Worm (Caenorhabditis elegans) whole organism, mixed stage, embryonic: ENCODE measurements around the gene nhr-8.

ENCODE experiments used
- ceh-83 ChIP-seq: fragments of 200-800 bp; sonication (Bioruptor generic); optimal IDR thresholded peaks from 2 replicates; lab custom pipeline; 2018; ENCODE audit warnings: mild to moderate bottlenecking, missing genetic modification characterization, missing compliant biosample characterization
- elt-3 ChIP-seq: fragments of 150-350 bp; optimal IDR thresholded peaks from 2 replicates; lab custom pipeline; 2014; ENCODE audit warnings: missing biosample characterization, missing genetic modification characterization
- lin-13 ChIP-seq: fragments of 150-350 bp; optimal IDR thresholded peaks from 2 replicates; lab custom pipeline; 2014; ENCODE audit warnings: missing biosample characterization, missing genetic modification characterization
- lin-32 ChIP-seq: fragments of 200-800 bp; sonication (Bioruptor generic); optimal IDR thresholded peaks from 2 replicates; lab custom pipeline; 2018; ENCODE audit warnings: mild to moderate bottlenecking, missing genetic modification characterization, missing compliant biosample characterization
- pha-4 ChIP-seq: fragments of 150-350 bp; optimal IDR thresholded peaks from 2 replicates; lab custom pipeline; 2018; ENCODE audit warnings: missing biosample characterization, missing genetic modification reagents, missing genetic modification characterization
- sem-2 ChIP-seq: fragments of 200-800 bp; sonication (Bioruptor generic); optimal IDR thresholded peaks from 2 replicates; lab custom pipeline; 2018; ENCODE audit warnings: mild to moderate bottlenecking, missing genetic modification characterization, missing compliant biosample characterization
- snpc-4 ChIP-seq: fragments of 150-350 bp; optimal IDR thresholded peaks from 2 replicates; lab custom pipeline; 2014; ENCODE audit warnings: missing biosample characterization, missing genetic modification characterization
- unc-39 ChIP-seq: fragments of 150-350 bp; optimal IDR thresholded peaks from 2 replicates; lab custom pipeline; 2014; ENCODE audit warnings: missing biosample characterization, missing genetic modification characterization
- unc-62 ChIP-seq: fragments of 150-350 bp; optimal IDR thresholded peaks from 2 replicates; lab custom pipeline; 2014; ENCODE audit warnings: missing biosample characterization, missing genetic modification reagents, missing genetic modification characterization

- TF ChIP-seq sem-2 (GFP tag; lab: Kevin White, UChicago): no peak
- TF ChIP-seq lin-13 (tag; lab: Kevin White, UChicago): no peak
- no peak for TF ChIP-seq elt-3 (tag; lab: Kevin White, UChicago)
- TF ChIP-seq ceh-83 (GFP tag; lab: Kevin White, UChicago): no peak
- no peak for TF ChIP-seq lin-32
- no peak for TF ChIP-seq unc-62 (GFP tag; lab: Kevin White, UChicago)
- TF ChIP-seq pha-4 (tag; lab: Kevin White, UChicago): no peak
- no peak for TF ChIP-seq unc-39 (tag; lab: Kevin White, UChicago)
- no peak for TF ChIP-seq snpc-4 (tag; lab: Kevin White, UChicago)
Observed at ce11 chrIV:7728402-7728963, 17.7 kb downstream of the nhr-8 start, which contains the start of gene sucg-1.
